Worm (Caenorhabditis elegans) whole organism, young adult: ENCODE results near the gene ZK1290.13.

Experiments used
- B0261.1 ChIP-seq: sonication (generic microtip); optimal IDR thresholded peaks from 2 replicates; lab custom pipeline; 2016; ENCODE audit warnings: mild to moderate bottlenecking, missing genetic modification characterization, moderate library complexity, missing compliant biosample characterization
- D2030.7 ChIP-seq: fragments of 200-800 bp; sonication (Bioruptor generic); IDR thresholded peaks from 2 replicates; pipeline ENCODE4 v1.3.6; 2022; ENCODE audit warnings: missing genetic modification reagents, missing genetic modification characterization, missing compliant biosample characterization
- F22D6.2 ChIP-seq: sonication (generic microtip); optimal IDR thresholded peaks from 2 replicates; lab custom pipeline; 2016; ENCODE audit warnings: mild to moderate bottlenecking, missing genetic modification characterization, missing compliant biosample characterization
- F37B4.10 ChIP-seq: fragments of 200-800 bp; sonication (Bioruptor generic); IDR thresholded peaks from 2 replicates; pipeline ENCODE4 v1.3.6; 2022; ENCODE audit warnings: missing genetic modification characterization, missing compliant biosample characterization
- F55B11.4 ChIP-seq: sonication (generic microtip); optimal IDR thresholded peaks from 2 replicates; lab custom pipeline; 2016; ENCODE audit warnings: missing compliant biosample characterization, missing genetic modification characterization, borderline replicate concordance; ENCODE audit not compliant: insufficient read depth
- T07F8.4 ChIP-seq: sonication (generic microtip); optimal IDR thresholded peaks from 2 replicates; lab custom pipeline; 2016; ENCODE audit warnings: mild to moderate bottlenecking, missing genetic modification characterization, moderate library complexity, missing compliant biosample characterization
- Y67H2A.10 ChIP-seq: fragments of 200-800 bp; sonication (Bioruptor generic); conservative IDR thresholded peaks from 2 replicates; pipeline ENCODE4 v1.3.6; 2022; ENCODE audit warnings: missing genetic modification reagents, missing genetic modification characterization, missing compliant biosample characterization
- Y95B8A.8 ChIP-seq: fragments of 200-800 bp; sonication (Bioruptor generic); IDR thresholded peaks from 2 replicates; pipeline ENCODE4 v1.3.6; 2022; ENCODE audit warnings: missing genetic modification reagents, missing genetic modification characterization, missing compliant biosample characterization
- ZK185.1 ChIP-seq: sonication (generic microtip); optimal IDR thresholded peaks from 2 replicates; lab custom pipeline; 2016; ENCODE audit warnings: mild to moderate bottlenecking, missing genetic modification characterization, missing compliant biosample characterization; ENCODE audit not compliant: poor library complexity, severe bottlenecking
- akir-1 ChIP-seq: fragments of 200-800 bp; sonication (Bioruptor generic); optimal IDR thresholded peaks from 2 replicates; lab custom pipeline; 2018; ENCODE audit warnings: mild to moderate bottlenecking, missing genetic modification characterization, moderate library complexity, missing compliant biosample characterization
- atf-7 ChIP-seq: sonication (generic microtip); optimal IDR thresholded peaks from 2 replicates; lab custom pipeline; 2017; ENCODE audit warnings: mild to moderate bottlenecking, missing genetic modification characterization, missing compliant biosample characterization
- athp-1 ChIP-seq: sonication (generic microtip); optimal IDR thresholded peaks from 2 replicates; lab custom pipeline; 2017; ENCODE audit warnings: mild to moderate bottlenecking, missing genetic modification characterization, missing compliant biosample characterization
- attf-5 ChIP-seq: fragments of 200-800 bp; sonication (Bioruptor generic); optimal IDR thresholded peaks from 2 replicates; lab custom pipeline; 2018; ENCODE audit warnings: mild to moderate bottlenecking, missing genetic modification characterization, missing compliant biosample characterization
- ceh-100 ChIP-seq: fragments of 200-800 bp; sonication (Bioruptor generic); IDR thresholded peaks from 2 replicates; pipeline ENCODE4 v1.3.6; 2022; ENCODE audit warnings: missing genetic modification reagents, missing genetic modification characterization, missing compliant biosample characterization
- ceh-27 ChIP-seq: fragments of 200-800 bp; sonication (Bioruptor generic); optimal IDR thresholded peaks from 2 replicates; lab custom pipeline; 2018; ENCODE audit warnings: mild to moderate bottlenecking, missing genetic modification characterization, moderate library complexity, missing compliant biosample characterization
- ceh-79 ChIP-seq: sonication (generic microtip); optimal IDR thresholded peaks from 2 replicates; lab custom pipeline; 2017; ENCODE audit warnings: mild to moderate bottlenecking, missing genetic modification characterization, missing compliant biosample characterization
- ceh-91 ChIP-seq: fragments of 200-800 bp; sonication (Bioruptor generic); IDR thresholded peaks from 2 replicates; pipeline ENCODE4 v1.3.6; 2022; ENCODE audit warnings: missing genetic modification reagents, missing genetic modification characterization, missing compliant biosample characterization
- chd-7 ChIP-seq: sonication (generic microtip); optimal IDR thresholded peaks from 2 replicates; lab custom pipeline; 2016; ENCODE audit warnings: mild to moderate bottlenecking, missing genetic modification characterization, moderate library complexity, missing compliant biosample characterization
- dox-1 ChIP-seq: fragments of 200-800 bp; sonication (Bioruptor generic); IDR thresholded peaks from 2 replicates; pipeline ENCODE4 v1.3.6; 2022; ENCODE audit warnings: missing genetic modification reagents, missing genetic modification characterization, missing compliant biosample characterization
- egl-44 ChIP-seq: fragments of 200-800 bp; sonication (Bioruptor generic); IDR thresholded peaks from 2 replicates; pipeline ENCODE4 v1.3.6; 2022; ENCODE audit warnings: missing genetic modification reagents, missing genetic modification characterization, missing compliant biosample characterization
- ekl-4 ChIP-seq: fragments of 200-800 bp; sonication (Bioruptor generic); IDR thresholded peaks from 2 replicates; pipeline ENCODE4 v1.3.6; 2022; ENCODE audit warnings: missing genetic modification reagents, missing genetic modification characterization, missing compliant biosample characterization
- gei-17 ChIP-seq: fragments of 200-800 bp; sonication (Bioruptor generic); optimal IDR thresholded peaks from 2 replicates; lab custom pipeline; 2018; ENCODE audit warnings: mild to moderate bottlenecking, missing genetic modification characterization, missing compliant biosample characterization
- hlh-12 ChIP-seq: sonication (generic microtip); optimal IDR thresholded peaks from 2 replicates; lab custom pipeline; 2016; ENCODE audit warnings: missing genetic modification characterization, missing compliant biosample characterization
- hmg-20 ChIP-seq: fragments of 200-800 bp; sonication (Bioruptor generic); IDR thresholded peaks from 2 replicates; pipeline ENCODE4 v1.3.6; 2022; ENCODE audit warnings: missing genetic modification reagents, missing genetic modification characterization, missing compliant biosample characterization
- hsf-1 ChIP-seq: fragments of 200-800 bp; sonication (Bioruptor generic); IDR thresholded peaks from 2 replicates; pipeline ENCODE4 v1.3.6; 2022; ENCODE audit warnings: missing genetic modification reagents, missing genetic modification characterization, missing compliant biosample characterization
- lag-1 ChIP-seq: fragments of 200-800 bp; sonication (Bioruptor generic); IDR thresholded peaks from 2 replicates; pipeline ENCODE4 v1.3.6; 2022; ENCODE audit warnings: missing genetic modification reagents, missing genetic modification characterization, missing compliant biosample characterization
- let-526 ChIP-seq: fragments of 200-800 bp; sonication (Bioruptor generic); IDR thresholded peaks from 2 replicates; pipeline ENCODE4 v1.3.6; 2022; ENCODE audit warnings: missing genetic modification reagents, missing genetic modification characterization, missing compliant biosample characterization
- let-607 ChIP-seq, 2 experiments: fragments of 200-800 bp in 1 of 2; sonication (Bioruptor generic) in 1 of 2; sonication (generic microtip) in 1 of 2; optimal IDR thresholded peaks; 2 replicates each; lab custom pipeline; 2016 to 2018; ENCODE audit warnings: mild to moderate bottlenecking in 2 of 2, missing compliant biosample characterization in 2 of 2, missing genetic modification characterization in 2 of 2, moderate library complexity in 2 of 2, missing genotype in 1 of 2
- lin-35 ChIP-seq, 3 experiments: fragments of 150-350 bp in 2 of 3; sonication (generic microtip) in 1 of 3; optimal IDR thresholded peaks; 2 replicates each; lab custom pipeline; 2014 to 2018; ENCODE audit warnings: missing biosample characterization in 3 of 3, missing genetic modification characterization in 3 of 3, missing genetic modification reagents in 3 of 3
- lin-54 ChIP-seq: fragments of 200-800 bp; sonication (Bioruptor generic); optimal IDR thresholded peaks from 2 replicates; lab custom pipeline; 2018; ENCODE audit warnings: mild to moderate bottlenecking, missing genetic modification characterization, missing compliant biosample characterization
- lir-1 ChIP-seq: fragments of 200-800 bp; sonication (Bioruptor generic); conservative IDR thresholded peaks from 2 replicates; pipeline ENCODE4 v1.3.6; 2022; ENCODE audit warnings: missing genetic modification reagents, missing genetic modification characterization, missing compliant biosample characterization
- madf-3 ChIP-seq: fragments of 200-800 bp; sonication (Bioruptor generic); IDR thresholded peaks from 2 replicates; pipeline ENCODE4 v1.3.6; 2022; ENCODE audit warnings: missing genetic modification reagents, missing genetic modification characterization, missing compliant biosample characterization
- madf-8 ChIP-seq: fragments of 200-800 bp; sonication (Bioruptor generic); conservative IDR thresholded peaks from 2 replicates; pipeline ENCODE4 v1.3.6; 2022; ENCODE audit warnings: missing genetic modification reagents, missing genetic modification characterization, missing compliant biosample characterization
- nfya-2 ChIP-seq: fragments of 200-800 bp; sonication (Bioruptor generic); IDR thresholded peaks from 2 replicates; pipeline ENCODE4 v1.3.6; 2022; ENCODE audit warnings: missing genetic modification reagents, missing genetic modification characterization, missing compliant biosample characterization
- pha-4 ChIP-seq: fragments of 150-350 bp; sonication (generic microtip); optimal IDR thresholded peaks from 2 replicates; lab custom pipeline; 2014; ENCODE audit warnings: missing biosample characterization, missing genetic modification reagents, missing genetic modification characterization
- rpc-1 ChIP-seq, 2 experiments: fragments of 150-350 bp in 1 of 2; sonication (generic microtip) in 1 of 2; optimal IDR thresholded peaks; 2 replicates each; lab custom pipeline; 2014 to 2018; ENCODE audit warnings: missing biosample characterization in 1 of 2, missing genetic modification characterization in 1 of 2, missing genetic modification reagents in 1 of 2, missing genotype in 1 of 2
- snpc-4 ChIP-seq, 5 experiments: fragments of 150-350 bp in 1 of 5; sonication (generic microtip) in 4 of 5; optimal IDR thresholded peaks; 2 replicates each; lab custom pipeline; 2014 to 2018; ENCODE audit warnings: missing genetic modification characterization in 5 of 5, missing biosample characterization in 3 of 5, antibody characterized with exemption in 2 of 5, mild to moderate bottlenecking in 2 of 5, missing compliant biosample characterization in 2 of 5, missing genotype in 2 of 5, moderate library complexity in 2 of 5, missing genetic modification reagents in 1 of 5
- somi-1 ChIP-seq: fragments of 200-800 bp; sonication (Bioruptor generic); optimal IDR thresholded peaks from 2 replicates; lab custom pipeline; 2018; ENCODE audit warnings: mild to moderate bottlenecking, missing genetic modification characterization, missing compliant biosample characterization
- tbx-9 ChIP-seq: sonication (generic microtip); optimal IDR thresholded peaks from 2 replicates; lab custom pipeline; 2016; ENCODE audit warnings: borderline replicate concordance, missing genetic modification characterization, inconsistent platforms, missing compliant biosample characterization
- unc-130 ChIP-seq: sonication (generic microtip); optimal IDR thresholded peaks from 2 replicates; lab custom pipeline; 2016; ENCODE audit warnings: missing genetic modification reagents, missing genetic modification characterization, missing compliant biosample characterization
- ztf-18 ChIP-seq: sonication (generic microtip); optimal IDR thresholded peaks from 2 replicates; lab custom pipeline; 2016; ENCODE audit warnings: missing genotype, mild to moderate bottlenecking, missing genetic modification characterization, missing compliant biosample characterization
- ztf-26 ChIP-seq: sonication (generic microtip); optimal IDR thresholded peaks from 2 replicates; lab custom pipeline; 2017; ENCODE audit warnings: missing genetic modification characterization, missing compliant biosample characterization
- ztf-28 ChIP-seq: fragments of 200-800 bp; sonication (Bioruptor generic); IDR thresholded peaks from 2 replicates; pipeline ENCODE4 v1.3.6; 2022; ENCODE audit warnings: missing genetic modification reagents, missing genetic modification characterization, missing compliant biosample characterization
- ztf-3 ChIP-seq: fragments of 200-800 bp; sonication (Bioruptor generic); optimal IDR thresholded peaks from 2 replicates; lab custom pipeline; 2018; ENCODE audit warnings: mild to moderate bottlenecking, missing genetic modification characterization, missing compliant biosample characterization
- ztf-6 ChIP-seq: fragments of 200-800 bp; sonication (Bioruptor generic); IDR thresholded peaks from 2 replicates; pipeline ENCODE4 v1.3.6; 2022; ENCODE audit warnings: missing genetic modification reagents, missing genetic modification characterization, missing compliant biosample characterization

The ZK1290.13 gene

ce11 chrII:7528210-7528609 is 6.6 kb upstream of the ZK1290.13 start (continued):
- TF ChIP-seq Y95B8A.8 (GFP tag; lab: Robert Waterston, UW) = peak; percentile 53; the same call in 1 of the 2 replicates
- no peak for TF ChIP-seq hmg-20 (GFP tag; lab: Robert Waterston, UW)
- TF ChIP-seq F37B4.10 (GFP tag; lab: Robert Waterston, UW) = 0 out of 2 replicates have a peak, but pooled peaks have one; percentile 41
- peak; percentile 88 for TF ChIP-seq atf-7 (tag; lab: Kevin White, UChicago)
- no peak for TF ChIP-seq ceh-91 (GFP tag; lab: Robert Waterston, UW)
- no peak for TF ChIP-seq ztf-3 (GFP tag; lab: Kevin White, UChicago)
- peak; percentile 46 for TF ChIP-seq attf-5 (GFP tag; lab: Kevin White, UChicago)
- TF ChIP-seq madf-8 (GFP tag; lab: Robert Waterston, UW) = no peak
- no peak for TF ChIP-seq lir-1
- TF ChIP-seq somi-1 (GFP tag; lab: Kevin White, UChicago) = peak; percentile 20
- peak; percentile 72 for TF ChIP-seq chd-7 (tag; lab: Kevin White, UChicago)
- no peak for TF ChIP-seq dox-1 (GFP tag; lab: Robert Waterston, UW)
- no peak for TF ChIP-seq ceh-100
- TF ChIP-seq snpc-4 (GFP tag; optimal IDR thresholded peaks at IDR 0.05; lab: Kevin White, UChicago) = no peak
- TF ChIP-seq snpc-4 (tag; optimal IDR thresholded peaks at IDR 0.05; lab: Kevin White, UChicago) = no peak
- TF ChIP-seq unc-130 (GFP tag; lab: Kevin White, UChicago) = no peak
- TF ChIP-seq hsf-1 (GFP tag; lab: Robert Waterston, UW) = 0 out of 2 replicates have a peak, but pooled peaks have one; percentile 44
- no peak for TF ChIP-seq lag-1 (GFP tag; lab: Robert Waterston, UW)
- no peak for TF ChIP-seq hlh-12 (tag; lab: Kevin White, UChicago)
- TF ChIP-seq F22D6.2 (tag; lab: Kevin White, UChicago) = peak; percentile 3
- TF ChIP-seq let-526 (GFP tag; lab: Robert Waterston, UW) = peak; percentile 62; the same call in 1 of the 2 replicates

DNA sequence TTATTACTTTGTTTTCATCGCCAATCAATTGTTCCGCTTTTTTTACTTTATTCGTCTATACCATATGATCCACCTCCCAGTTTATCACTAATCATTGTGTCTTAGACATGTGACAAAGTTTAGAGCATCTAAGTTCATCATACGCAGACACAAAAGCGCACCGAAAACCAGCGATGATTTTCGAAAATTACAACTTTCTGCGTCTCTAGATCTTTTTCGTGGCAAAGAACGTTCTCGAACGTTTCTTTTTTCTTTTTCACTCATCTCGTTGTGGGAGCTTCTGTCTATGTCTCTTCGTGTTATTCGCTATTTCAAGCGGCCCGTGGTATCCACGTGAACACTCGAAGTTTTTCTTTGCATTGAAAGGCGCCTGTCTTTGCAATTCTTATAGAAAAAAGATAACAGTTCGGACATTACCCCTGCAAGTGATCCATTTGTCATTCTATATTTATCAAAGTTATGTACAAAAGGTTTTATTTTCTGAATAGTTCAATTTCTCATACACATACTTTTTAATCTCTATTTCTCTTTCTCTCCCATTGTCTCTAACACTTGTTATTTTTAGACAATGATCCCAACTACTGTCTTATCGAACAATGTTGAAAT is 5.6 kb upstream of the ZK1290.13 start, which contains the start of gene ZK1290.5:
ZK1290.5 (plus strand) TSS at position 566 of the 606 bp plus-strand sequence.
- peak; percentile 74 for TF ChIP-seq attf-5 (GFP tag; lab: Kevin White, UChicago)
- TF ChIP-seq ekl-4 = peak; percentile 78
- no peak for TF ChIP-seq tbx-9 (tag; lab: Kevin White, UChicago)
- no peak for TF ChIP-seq nfya-2
- TF ChIP-seq B0261.1 (tag; lab: Kevin White, UChicago) = no peak
- TF ChIP-seq ceh-79 (tag; lab: Kevin White, UChicago) = no peak
- TF ChIP-seq egl-44 = peak; percentile 45; the same call in 1 of the 2 replicates
- TF ChIP-seq Y67H2A.10 (GFP tag; lab: Robert Waterston, UW) = no peak
- peak; percentile 53 for TF ChIP-seq gei-17
- TF ChIP-seq dox-1 (GFP tag; lab: Robert Waterston, UW) = peak; percentile 72
- TF ChIP-seq ztf-26 (tag; lab: Kevin White, UChicago) = peak; percentile 92
- no peak for TF ChIP-seq ceh-91 (GFP tag; lab: Robert Waterston, UW)
- TF ChIP-seq lin-54 (GFP tag; lab: Kevin White, UChicago) = peak; percentile 60
- peak; percentile 28 for TF ChIP-seq ZK185.1 (tag; lab: Kevin White, UChicago)
- TF ChIP-seq lin-35 (GFP tag; optimal IDR thresholded peaks at IDR 0.05; lab: Kevin White, UChicago) = no peak
- TF ChIP-seq ceh-27 (GFP tag; lab: Kevin White, UChicago) = peak; percentile 50
- TF ChIP-seq pha-4 (tag; lab: Kevin White, UChicago) = peak; percentile 80
- TF ChIP-seq ztf-6 = no peak
- peak; percentile 25 to 87 for TF ChIP-seq let-607 (tag; optimal IDR thresholded peaks at IDR 0.05; lab: Kevin White, UChicago)
- TF ChIP-seq ztf-18 (tag; lab: Kevin White, UChicago) = peak; percentile 19
- TF ChIP-seq F55B11.4 = no peak
- TF ChIP-seq D2030.7 = no peak
- no peak for TF ChIP-seq ztf-28
- no peak for TF ChIP-seq akir-1 (GFP tag; lab: Kevin White, UChicago)
- TF ChIP-seq madf-3 = no peak
- TF ChIP-seq athp-1 (tag; lab: Kevin White, UChicago) = peak; percentile 44
- TF ChIP-seq T07F8.4 (tag; lab: Kevin White, UChicago) = no peak
- no peak for TF ChIP-seq rpc-1 (optimal IDR thresholded peaks at IDR 0.05; lab: Kevin White, UChicago)
- TF ChIP-seq rpc-1 (tag; optimal IDR thresholded peaks at IDR 0.05; lab: Kevin White, UChicago) = no peak
- TF ChIP-seq atf-7 (tag; lab: Kevin White, UChicago) = peak; percentile 84
